Fruit fly (Drosophila melanogaster) whole organism, pupa: ENCODE data around the gene CG9702.

Source experiments
- CG10348 ChIP-seq: fragments of 200-800 bp; sonication (Bioruptor generic); IDR thresholded peaks from 2 replicates; pipeline ENCODE4 v1.3.6; 2022; ENCODE audit warnings: missing biosample characterization, missing genetic modification characterization
- CG15710 ChIP-seq: fragments of 200-800 bp; sonication (Bioruptor generic); optimal IDR thresholded peaks from 2 replicates; lab custom pipeline; 2018; ENCODE audit warnings: missing biosample characterization, mild to moderate bottlenecking, missing genetic modification characterization, moderate library complexity
- CG17806 ChIP-seq: fragments of 200-800 bp; sonication (Bioruptor generic); optimal IDR thresholded peaks from 2 replicates; lab custom pipeline; 2018; ENCODE audit warnings: missing biosample characterization, mild to moderate bottlenecking, missing genetic modification characterization, moderate library complexity
- CG34367 ChIP-seq: fragments of 200-800 bp; sonication (Bioruptor generic); optimal IDR thresholded peaks from 2 replicates; lab custom pipeline; 2018; ENCODE audit warnings: missing biosample characterization, mild to moderate bottlenecking, missing genetic modification characterization
- CG4496 ChIP-seq: fragments of 200-800 bp; sonication (Bioruptor generic); IDR thresholded peaks from 3 replicates; pipeline ENCODE4 v1.3.6; 2022; ENCODE audit warnings: missing biosample characterization, missing genetic modification characterization
- CG8159 ChIP-seq: fragments of 200-800 bp; sonication (Bioruptor generic); optimal IDR thresholded peaks from 3 replicates; lab custom pipeline; 2018; ENCODE audit warnings: missing biosample characterization, mild to moderate bottlenecking, missing genetic modification characterization, moderate library complexity
- EcR ChIP-seq: fragments of 200-800 bp; sonication (Bioruptor generic); optimal IDR thresholded peaks from 3 replicates; lab custom pipeline; 2019; ENCODE audit warnings: missing biosample characterization, missing genetic modification characterization, mild to moderate bottlenecking, moderate library complexity, missing genetic modification reagents
- Ets98B ChIP-seq: fragments of 200-800 bp; sonication (Bioruptor generic); IDR thresholded peaks from 2 replicates; pipeline ENCODE4 v1.3.6; 2022; ENCODE audit warnings: missing biosample characterization, missing genetic modification characterization
- Pif1B ChIP-seq: fragments of 200-800 bp; sonication (Bioruptor generic); optimal IDR thresholded peaks from 3 replicates; lab custom pipeline; 2016; ENCODE audit warnings: missing biosample characterization, missing genetic modification characterization
- Snoo ChIP-seq: fragments of 200-800 bp; sonication (Bioruptor generic); optimal IDR thresholded peaks from 3 replicates; lab custom pipeline; 2017; ENCODE audit warnings: missing biosample characterization, mild to moderate bottlenecking, missing genetic modification characterization, inconsistent platforms
- gl ChIP-seq: fragments of 200-800 bp; sonication (Bioruptor generic); optimal IDR thresholded peaks from 2 replicates; lab custom pipeline; 2018; ENCODE audit warnings: missing biosample characterization, mild to moderate bottlenecking, missing genetic modification characterization

DNA sequence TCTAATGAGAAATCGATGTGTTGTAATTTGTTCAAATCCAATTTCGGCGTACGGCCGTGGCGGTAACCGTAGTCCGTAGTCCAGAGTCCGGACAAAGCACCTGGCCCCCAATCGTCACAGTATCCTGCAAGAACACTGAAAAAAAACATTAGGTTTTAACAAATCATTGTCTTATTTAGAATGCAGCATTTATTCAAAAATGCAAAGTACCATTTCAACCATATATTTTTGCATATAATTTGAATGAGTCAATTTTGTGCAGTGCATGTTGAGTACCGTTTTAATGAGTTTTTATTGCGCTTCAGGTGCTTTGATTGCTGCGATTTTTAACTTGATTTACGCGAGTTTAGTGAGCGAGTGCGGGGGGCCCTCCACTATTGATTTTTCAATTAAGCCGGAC lies 18.0 kb upstream of the CG9702 start:
- TF ChIP-seq CG34367 (tag; lab: Kevin White, UChicago) (no peak), CG15710 (tag; lab: Kevin White, UChicago) (no peak), Ets98B (GFP tag; lab: Robert Waterston, UW) (no peak), CG10348 (GFP tag; lab: Robert Waterston, UW) (no peak), CG8159 (tag; lab: Kevin White, UChicago) (no peak), EcR (GFP tag; lab: Kevin White, UChicago) (no peak), gl (tag; lab: Kevin White, UChicago) (no peak), CG4496 (GFP tag; lab: Robert Waterston, UW) (no peak), Snoo (tag; lab: Kevin White, UChicago) (no peak), CG17806 (tag; lab: Kevin White, UChicago) (no peak), Pif1B (GFP tag; lab: Kevin White, UChicago) (no peak)
